Worm (Caenorhabditis elegans): ENCODE measurements around the gene cah-1.

- TF ChIP-seq lsy-2 (tag; optimal IDR thresholded peaks at IDR 0.05) (no peak), nhr-76 (tag; optimal IDR thresholded peaks at IDR 0.05) (no peak), ztf-11 (tag; optimal IDR thresholded peaks at IDR 0.05) (no peak)
Measured at ce11 chrIII:5078062-5078461, 7.4 kb downstream of the cah-1 start.
